Fruit fly (Drosophila melanogaster) Kc167 (cell line): ENCODE measurements around the gene Hip14.

Experiments
- Myc ChIP-seq: fragments of >200 bp; optimal IDR thresholded peaks from 2 replicates; lab custom pipeline; 2017; ENCODE audit warnings: missing external identifiers
- Sin3A ChIP-seq: fragments of >200 bp; optimal IDR thresholded peaks from 2 replicates; lab custom pipeline; 2018; ENCODE audit warnings: missing external identifiers
- h ChIP-seq: fragments of >200 bp; optimal IDR thresholded peaks from 3 replicates; lab custom pipeline; 2018; ENCODE audit warnings: missing external identifiers
- psq ChIP-seq: fragments of >200 bp; optimal IDR thresholded peaks from 2 replicates; lab custom pipeline; 2017; ENCODE audit warnings: missing external identifiers

dm6 chr3L:15998217-15998616 lies 10.2 kb downstream of the Hip14 start:
- TF ChIP-seq psq (no peak), h (lab: Kevin White, UChicago) (no peak), Sin3A (lab: Kevin White, UChicago) (no peak), Myc (lab: Kevin White, UChicago) (no peak)
